Worm (Caenorhabditis elegans) whole organism, L1 larva: Measurements from ENCODE around the gene rpl-21.

Experiments
- C04F5.9 ChIP-seq: sonication (generic microtip); optimal IDR thresholded peaks from 2 replicates; lab custom pipeline; 2016; ENCODE audit warnings: missing genetic modification characterization, missing compliant biosample characterization
- C16A3.4 ChIP-seq: fragments of 150-350 bp; optimal IDR thresholded peaks from 2 replicates; lab custom pipeline; 2014; ENCODE audit warnings: missing biosample characterization, missing genetic modification characterization
- C34B4.2 ChIP-seq: sonication (generic microtip); optimal IDR thresholded peaks from 2 replicates; lab custom pipeline; 2017; ENCODE audit warnings: mild to moderate bottlenecking, missing genetic modification characterization, missing compliant biosample characterization
- F16B12.6 ChIP-seq: fragments of 150-350 bp; optimal IDR thresholded peaks from 2 replicates; lab custom pipeline; 2014; ENCODE audit warnings: missing biosample characterization, missing genetic modification characterization
- aha-1 ChIP-seq: fragments of 150-350 bp; optimal IDR thresholded peaks from 2 replicates; lab custom pipeline; 2014; ENCODE audit warnings: missing biosample characterization, missing genetic modification characterization
- aly-2 ChIP-seq: fragments of 150-350 bp; optimal IDR thresholded peaks from 2 replicates; lab custom pipeline; 2014; ENCODE audit warnings: missing biosample characterization, missing genetic modification characterization
- blmp-1 ChIP-seq: fragments of 150-350 bp; optimal IDR thresholded peaks from 2 replicates; lab custom pipeline; 2014; ENCODE audit warnings: missing biosample characterization, missing genetic modification characterization
- ceh-63 ChIP-seq: fragments of 200-800 bp; sonication (Bioruptor generic); optimal IDR thresholded peaks from 2 replicates; lab custom pipeline; 2018; ENCODE audit warnings: mild to moderate bottlenecking, missing genetic modification characterization, missing compliant biosample characterization
- ceh-82 ChIP-seq, 3 experiments: fragments of 150-350 bp in 1 of 3; sonication (generic microtip) in 2 of 3; optimal IDR thresholded peaks; 2 replicates each; lab custom pipeline; 2014 to 2017; ENCODE audit warnings: missing biosample characterization in 3 of 3, missing genetic modification characterization in 3 of 3
- ceh-88 ChIP-seq: fragments of 200-800 bp; sonication (Bioruptor generic); IDR thresholded peaks from 2 replicates; pipeline ENCODE4 v1.3.6; 2022; ENCODE audit warnings: missing genetic modification characterization, missing compliant biosample characterization
- dpl-1 ChIP-seq, 3 experiments: fragments of 150-350 bp in 2 of 3; sonication (generic microtip) in 1 of 3; optimal IDR thresholded peaks; 2 replicates each; lab custom pipeline; 2014 to 2017; ENCODE audit warnings: missing biosample characterization in 3 of 3, missing genetic modification characterization in 3 of 3, missing genetic modification reagents in 3 of 3
- efl-1 ChIP-seq, 4 experiments: fragments of 150-350 bp; optimal IDR thresholded peaks in 3 of 4; peaks in 1 of 4; 1 replicate in 1 of 4; 2 replicates in 3 of 4; lab custom pipeline; 2014; ENCODE audit warnings: missing biosample characterization in 2 of 4, missing genetic modification characterization in 2 of 4, missing genetic modification reagents in 2 of 4
- efl-3 ChIP-seq: fragments of 200-800 bp; sonication (Bioruptor generic); optimal IDR thresholded peaks from 2 replicates; lab custom pipeline; 2018; ENCODE audit warnings: mild to moderate bottlenecking, missing genetic modification characterization, missing compliant biosample characterization
- egl-13 ChIP-seq: sonication (generic microtip); optimal IDR thresholded peaks from 2 replicates; lab custom pipeline; 2016; ENCODE audit warnings: missing genotype, missing genetic modification reagents, missing genetic modification characterization, missing compliant biosample characterization
- egl-27 ChIP-seq, 2 experiments: fragments of 150-350 bp in 1 of 2; sonication (generic microtip); optimal IDR thresholded peaks; 3 replicates each; lab custom pipeline; 2017 to 2018; ENCODE audit warnings: missing biosample characterization in 2 of 2, missing genetic modification characterization in 2 of 2, missing genetic modification reagents in 2 of 2
- fkh-10 ChIP-seq: sonication (generic microtip); optimal IDR thresholded peaks from 2 replicates; lab custom pipeline; 2017; ENCODE audit warnings: missing biosample characterization, missing genetic modification reagents, missing genetic modification characterization
- fkh-4 ChIP-seq: sonication (generic microtip); optimal IDR thresholded peaks from 2 replicates; lab custom pipeline; 2016; ENCODE audit warnings: missing compliant biosample characterization, missing genetic modification characterization, borderline replicate concordance
- fos-1 ChIP-seq: fragments of 150-350 bp; optimal IDR thresholded peaks from 2 replicates; lab custom pipeline; 2014; ENCODE audit warnings: missing biosample characterization, missing genetic modification characterization
- hlh-4 ChIP-seq: sonication (generic microtip); optimal IDR thresholded peaks from 2 replicates; lab custom pipeline; 2016; ENCODE audit warnings: mild to moderate bottlenecking, missing genetic modification characterization, missing compliant biosample characterization
- hpl-2 ChIP-seq: fragments of 150-350 bp; optimal IDR thresholded peaks from 2 replicates; lab custom pipeline; 2014; ENCODE audit warnings: missing biosample characterization, missing genetic modification reagents, missing genetic modification characterization
- irx-1 ChIP-seq: sonication (generic microtip); optimal IDR thresholded peaks from 2 replicates; lab custom pipeline; 2016; ENCODE audit warnings: missing genetic modification characterization, missing compliant biosample characterization
- isw-1 ChIP-seq: fragments of 200-800 bp; sonication (Bioruptor generic); IDR thresholded peaks from 2 replicates; pipeline ENCODE4 v1.3.6; 2022; ENCODE audit warnings: missing genetic modification characterization, missing compliant biosample characterization
- lin-14 ChIP-seq: fragments of 200-800 bp; sonication (Bioruptor generic); optimal IDR thresholded peaks from 2 replicates; lab custom pipeline; 2018; ENCODE audit warnings: mild to moderate bottlenecking, missing genetic modification characterization, moderate library complexity, missing compliant biosample characterization
- lin-35 ChIP-seq, 2 experiments: fragments of 150-350 bp; optimal IDR thresholded peaks; 2 replicates each; lab custom pipeline; 2014; ENCODE audit warnings: missing biosample characterization in 2 of 2, missing genetic modification characterization in 2 of 2, missing genetic modification reagents in 2 of 2
- lir-3 ChIP-seq: sonication (generic microtip); optimal IDR thresholded peaks from 2 replicates; lab custom pipeline; 2016; ENCODE audit warnings: mild to moderate bottlenecking, missing genetic modification characterization, moderate library complexity, missing compliant biosample characterization; ENCODE audit not compliant: poor library complexity
- lsy-2 ChIP-seq, 2 experiments: fragments of 150-350 bp; optimal IDR thresholded peaks; 2 replicates each; lab custom pipeline; 2014; ENCODE audit warnings: missing biosample characterization in 2 of 2, missing genetic modification characterization in 2 of 2
- mdl-1 ChIP-seq, 2 experiments: fragments of 150-350 bp; optimal IDR thresholded peaks; 2 replicates each; lab custom pipeline; 2014 to 2017; ENCODE audit warnings: missing biosample characterization in 2 of 2, missing genetic modification characterization in 2 of 2, inconsistent platforms in 1 of 2
- nhr-19 ChIP-seq: fragments of 200-800 bp; sonication (Bioruptor generic); conservative IDR thresholded peaks from 2 replicates; pipeline ENCODE4 v1.3.6; 2022; ENCODE audit warnings: missing genetic modification characterization, missing compliant biosample characterization
- nhr-71 ChIP-seq: sonication (generic microtip); optimal IDR thresholded peaks from 2 replicates; lab custom pipeline; 2016; ENCODE audit warnings: mild to moderate bottlenecking, missing genetic modification characterization, moderate library complexity, missing compliant biosample characterization
- nhr-77 ChIP-seq: fragments of 150-350 bp; optimal IDR thresholded peaks from 2 replicates; lab custom pipeline; 2014; ENCODE audit warnings: missing biosample characterization, missing genetic modification characterization
- nhr-84 ChIP-seq: sonication (generic microtip); optimal IDR thresholded peaks from 2 replicates; lab custom pipeline; 2017; ENCODE audit warnings: missing biosample characterization, missing genetic modification characterization
- nhr-85 ChIP-seq: sonication (generic microtip); peaks from one replicate; lab custom pipeline; 2016; ENCODE audit warnings: missing genetic modification characterization, inconsistent platforms, missing compliant biosample characterization
- nhr-90 ChIP-seq: sonication (generic microtip); optimal IDR thresholded peaks from 2 replicates; lab custom pipeline; 2016; ENCODE audit warnings: mild to moderate bottlenecking, missing genetic modification characterization, missing compliant biosample characterization; ENCODE audit not compliant: poor library complexity
- pax-3 ChIP-seq: fragments of 200-800 bp; sonication (Bioruptor generic); optimal IDR thresholded peaks from 2 replicates; lab custom pipeline; 2018; ENCODE audit warnings: mild to moderate bottlenecking, missing genetic modification characterization, moderate library complexity, missing compliant biosample characterization
- rnt-1 ChIP-seq: sonication (generic microtip); optimal IDR thresholded peaks from 2 replicates; lab custom pipeline; 2016; ENCODE audit warnings: mild to moderate bottlenecking, missing genetic modification characterization, moderate library complexity, missing compliant biosample characterization
- sox-4 ChIP-seq: sonication (generic microtip); optimal IDR thresholded peaks from 2 replicates; lab custom pipeline; 2016; ENCODE audit warnings: missing genetic modification characterization, missing compliant biosample characterization
- sptf-1 ChIP-seq: fragments of 150-350 bp; optimal IDR thresholded peaks from 2 replicates; lab custom pipeline; 2014; ENCODE audit warnings: missing biosample characterization, missing genetic modification characterization
- sup-37 ChIP-seq: fragments of 200-800 bp; sonication (Bioruptor generic); optimal IDR thresholded peaks from 2 replicates; lab custom pipeline; 2018; ENCODE audit warnings: mild to moderate bottlenecking, missing genetic modification characterization, missing compliant biosample characterization
- tbx-2 ChIP-seq: sonication (generic microtip); optimal IDR thresholded peaks from 2 replicates; lab custom pipeline; 2016; ENCODE audit warnings: missing genetic modification characterization, missing compliant biosample characterization
- unc-86 ChIP-seq: sonication (generic microtip); optimal IDR thresholded peaks from 2 replicates; lab custom pipeline; 2016; ENCODE audit warnings: missing genetic modification characterization, missing compliant biosample characterization
- unc-98 ChIP-seq: fragments of 200-800 bp; sonication (Bioruptor generic); IDR thresholded peaks from 2 replicates; pipeline ENCODE4 v1.3.6; 2022; ENCODE audit warnings: missing genetic modification characterization, missing compliant biosample characterization
- vab-15 ChIP-seq: sonication (generic microtip); optimal IDR thresholded peaks from 2 replicates; lab custom pipeline; 2017; ENCODE audit warnings: missing genotype, mild to moderate bottlenecking, missing genetic modification characterization, missing compliant biosample characterization
- xbp-1 ChIP-seq: sonication (generic microtip); optimal IDR thresholded peaks from 2 replicates; lab custom pipeline; 2016; ENCODE audit warnings: missing genetic modification characterization, missing compliant biosample characterization
- zag-1 ChIP-seq: fragments of 150-350 bp; optimal IDR thresholded peaks from 2 replicates; lab custom pipeline; 2014; ENCODE audit warnings: missing biosample characterization, missing genetic modification characterization
- ztf-4 ChIP-seq: fragments of 150-350 bp; optimal IDR thresholded peaks from 2 replicates; lab custom pipeline; 2014; ENCODE audit warnings: missing biosample characterization, missing genetic modification characterization

The rpl-21 gene

DNA sequence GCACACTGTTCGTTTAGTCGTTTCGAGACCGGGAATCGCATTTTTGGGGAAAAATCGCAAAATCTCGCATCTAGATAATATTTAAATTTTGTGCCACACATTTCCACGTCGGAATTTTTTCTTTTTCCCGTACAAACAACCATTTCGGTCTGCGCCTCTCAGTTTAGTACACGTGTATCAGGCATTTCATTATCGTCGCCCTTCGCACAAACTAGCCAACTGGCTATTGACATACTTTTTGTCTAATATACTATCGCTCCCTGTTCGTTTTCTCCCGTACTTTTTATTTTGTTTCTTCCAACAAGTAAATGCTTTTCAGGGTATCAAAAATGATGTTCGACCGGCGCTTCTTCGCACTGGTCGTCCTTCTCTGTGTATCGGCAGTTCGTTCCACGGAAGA is 3.3 kb upstream of the rpl-21 start, which contains the start of gene C14B9.2:
C14B9.2 (plus strand) TSS at position 320 of the 400 bp plus-strand sequence.
- TF ChIP-seq C04F5.9 (tag; lab: Kevin White, UChicago) (no peak), xbp-1 (peak; percentile 50)

DNA sequence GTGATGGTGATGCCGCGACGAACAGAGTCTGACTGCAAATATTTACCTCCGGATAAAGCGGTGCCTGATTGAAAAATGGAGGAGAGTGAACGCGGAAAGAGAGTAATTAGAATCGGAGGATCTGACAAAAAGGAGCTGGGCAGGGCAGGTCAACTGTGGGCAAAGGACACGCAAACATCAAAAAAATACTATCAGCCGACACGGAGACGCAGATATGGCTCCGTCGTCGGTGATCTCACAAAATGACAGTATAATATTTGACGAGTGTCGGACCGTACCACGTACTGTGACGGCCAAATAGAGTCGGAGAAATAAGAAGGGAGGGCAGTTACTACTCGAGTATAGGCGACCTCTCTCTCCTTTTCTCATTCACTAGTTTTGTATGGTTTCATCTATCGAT is 2.5 kb upstream of the rpl-21 start:
- TF ChIP-seq sox-4 (tag; lab: Kevin White, UChicago), result no peak
- TF ChIP-seq nhr-19, result peak; percentile 25; the same call in 1 of the 2 replicates
- TF ChIP-seq lsy-2 (tag; optimal IDR thresholded peaks at IDR 0.05; lab: Kevin White, UChicago), result peak in 1 of 2 experiments; percentile 43
- TF ChIP-seq mdl-1 (tag; optimal IDR thresholded peaks at IDR 0.05; lab: Kevin White, UChicago), result no peak
- peak; percentile 22 for TF ChIP-seq lin-14 (GFP tag; lab: Kevin White, UChicago)
- TF ChIP-seq unc-86 (tag; lab: Kevin White, UChicago), result no peak
- TF ChIP-seq isw-1 (GFP tag; lab: Robert Waterston, UW), result no peak
- TF ChIP-seq nhr-84 (tag; lab: Kevin White, UChicago), result no peak
- TF ChIP-seq egl-27 (tag; optimal IDR thresholded peaks at IDR 0.05; lab: Kevin White, UChicago), result no peak
- TF ChIP-seq tbx-2 (tag; lab: Kevin White, UChicago), result peak; percentile 1
- 0 out of 2 replicates have a peak, but pooled peaks have one; percentile 18 for TF ChIP-seq ceh-88 (GFP tag; lab: Robert Waterston, UW)
- no peak for TF ChIP-seq irx-1 (tag; lab: Kevin White, UChicago)
- no peak for TF ChIP-seq egl-13 (tag; lab: Kevin White, UChicago)
- TF ChIP-seq nhr-85, result peak; percentile 5

DNA sequence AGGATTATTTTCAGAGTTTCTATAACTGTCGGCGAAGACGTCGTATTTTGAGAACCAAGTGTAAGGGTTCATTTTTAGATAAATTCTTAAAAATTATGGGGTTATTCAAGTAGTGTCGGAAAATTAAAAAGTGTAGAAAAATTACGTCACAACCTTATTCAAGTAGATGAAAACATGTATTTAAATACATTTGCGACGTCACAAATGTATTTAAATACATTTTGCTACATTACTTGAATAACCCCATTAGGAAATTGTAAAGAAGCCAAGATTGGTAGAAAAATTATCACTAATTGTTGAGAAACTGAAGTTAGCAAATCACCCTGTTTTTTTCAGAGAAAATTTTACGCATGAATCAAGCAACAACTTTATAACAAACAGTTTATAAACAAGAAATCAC is 832 bp downstream of the rpl-21 start:
- no peak for TF ChIP-seq sup-37 (GFP tag; lab: Kevin White, UChicago)
- no peak for TF ChIP-seq ztf-4
- peak in 1 of 2 experiments; percentile 28 for TF ChIP-seq lsy-2 (tag; optimal IDR thresholded peaks at IDR 0.05; lab: Kevin White, UChicago)

DNA sequence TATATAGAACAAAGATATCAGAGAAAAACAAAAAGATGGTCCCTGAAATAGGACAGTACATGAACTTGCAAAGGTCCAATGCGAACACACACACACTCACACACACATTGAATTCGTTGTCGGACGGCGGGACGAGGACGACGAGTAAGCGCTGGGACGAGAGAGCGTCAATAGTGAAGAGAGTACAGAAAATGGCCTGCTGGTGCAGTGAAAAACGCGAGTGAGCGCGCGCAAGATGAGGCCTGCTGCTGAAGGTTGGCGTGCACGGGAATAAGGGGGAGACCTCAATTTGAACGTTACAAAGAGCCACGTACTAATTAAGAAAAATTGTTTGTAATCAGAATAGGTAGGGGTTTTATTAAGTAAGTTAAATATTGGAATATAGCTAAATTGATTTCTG is 3.0 kb downstream of the rpl-21 start:
- TF ChIP-seq fkh-10, result no peak
- no peak for TF ChIP-seq lir-3
- TF ChIP-seq rnt-1, result peak; percentile 1
- TF ChIP-seq hpl-2 (GFP tag; lab: Kevin White, UChicago), result no peak
- TF ChIP-seq fkh-4 (tag; lab: Kevin White, UChicago), result no peak
- peak; percentile 25 to 52 for TF ChIP-seq lsy-2 (tag; optimal IDR thresholded peaks at IDR 0.05; lab: Kevin White, UChicago)
- no peak for TF ChIP-seq C16A3.4 (tag; lab: Kevin White, UChicago)
- no peak for TF ChIP-seq efl-3
- no peak for TF ChIP-seq aha-1 (tag; lab: Kevin White, UChicago)
- peak; percentile 71 for TF ChIP-seq lin-14 (GFP tag; lab: Kevin White, UChicago)
- no peak for TF ChIP-seq nhr-84 (tag; lab: Kevin White, UChicago)
- no peak for TF ChIP-seq nhr-90 (tag; lab: Kevin White, UChicago)
- no peak for TF ChIP-seq vab-15 (tag; lab: Kevin White, UChicago)
- no peak for TF ChIP-seq ceh-63 (GFP tag; lab: Kevin White, UChicago)
- TF ChIP-seq blmp-1 (tag; lab: Kevin White, UChicago), result peak; percentile 19
- no peak for TF ChIP-seq pax-3 (tag; lab: Kevin White, UChicago)
- peak in 1 of 2 experiments; percentile 29 for TF ChIP-seq mdl-1 (tag; optimal IDR thresholded peaks at IDR 0.05; lab: Kevin White, UChicago)
- TF ChIP-seq unc-98, result no peak
- TF ChIP-seq aly-2 (tag; lab: Kevin White, UChicago), result no peak
- TF ChIP-seq C34B4.2 (tag; lab: Kevin White, UChicago), result no peak
- TF ChIP-seq unc-86 (tag; lab: Kevin White, UChicago), result no peak
- TF ChIP-seq hlh-4, result no peak
- TF ChIP-seq ceh-82 (tag; optimal IDR thresholded peaks at IDR 0.05; lab: Kevin White, UChicago), result peak in 1 of 3 experiments; percentile 8
- no peak for TF ChIP-seq sptf-1 (tag; lab: Kevin White, UChicago)
- TF ChIP-seq F16B12.6, result no peak
- no peak for TF ChIP-seq nhr-85
- peak; percentile 3 for TF ChIP-seq tbx-2 (tag; lab: Kevin White, UChicago)
- TF ChIP-seq zag-1 (tag; lab: Kevin White, UChicago), result no peak
- TF ChIP-seq nhr-77 (tag; lab: Kevin White, UChicago), result no peak
- peak; percentile 4 for TF ChIP-seq nhr-71 (tag; lab: Kevin White, UChicago)
- TF ChIP-seq C04F5.9 (tag; lab: Kevin White, UChicago), result no peak
- peak in 1 of 2 experiments; percentile 23 for TF ChIP-seq efl-1 (optimal IDR thresholded peaks at IDR 0.05; lab: Kevin White, UChicago)
- TF ChIP-seq efl-1 (GFP tag; optimal IDR thresholded peaks at IDR 0.05 in 1 of 2; lab: Kevin White, UChicago), result no peak
- TF ChIP-seq lin-35 (GFP tag; optimal IDR thresholded peaks at IDR 0.05; lab: Kevin White, UChicago), result peak; percentile 6 to 20
- no peak for TF ChIP-seq fos-1 (tag; lab: Kevin White, UChicago)
- no peak for TF ChIP-seq irx-1 (tag; lab: Kevin White, UChicago)
- TF ChIP-seq dpl-1 (GFP tag; optimal IDR thresholded peaks at IDR 0.05; lab: Kevin White, UChicago), result no peak
